Worm (Caenorhabditis elegans) whole organism, early embryonic: ENCODE data around the gene mif-2.

Source experiments
- B0310.2 ChIP-seq: sonication (generic microtip); optimal IDR thresholded peaks from 2 replicates; lab custom pipeline; 2016; ENCODE audit warnings: mild to moderate bottlenecking, missing genetic modification characterization, missing compliant biosample characterization
- F13C5.2 ChIP-seq: sonication (generic microtip); optimal IDR thresholded peaks from 2 replicates; lab custom pipeline; 2017; ENCODE audit warnings: mild to moderate bottlenecking, missing genetic modification characterization, inconsistent platforms, missing compliant biosample characterization
- aly-1 ChIP-seq: sonication (generic microtip); optimal IDR thresholded peaks from 2 replicates; lab custom pipeline; 2016; ENCODE audit warnings: missing genetic modification characterization, missing compliant biosample characterization
- ama-1 ChIP-seq: fragments of 150-350 bp; optimal IDR thresholded peaks from 2 replicates; lab custom pipeline; 2014
- ceh-13 ChIP-seq: fragments of 200-800 bp; sonication (Bioruptor generic); optimal IDR thresholded peaks from 2 replicates; lab custom pipeline; 2018; ENCODE audit warnings: mild to moderate bottlenecking, missing genetic modification characterization, missing compliant biosample characterization
- ceh-36 ChIP-seq: sonication (generic microtip); optimal IDR thresholded peaks from 2 replicates; lab custom pipeline; 2016; ENCODE audit warnings: missing genetic modification characterization, inconsistent platforms, missing compliant biosample characterization
- ets-7 ChIP-seq: sonication (generic microtip); optimal IDR thresholded peaks from 2 replicates; lab custom pipeline; 2016; ENCODE audit warnings: missing genotype, missing genetic modification characterization, missing compliant biosample characterization
- flt-1 ChIP-seq: fragments of 200-800 bp; sonication (Bioruptor generic); IDR thresholded peaks from 2 replicates; pipeline ENCODE4 v1.3.6; 2022; ENCODE audit warnings: missing genetic modification characterization, missing compliant biosample characterization
- hmbx-1 ChIP-seq: sonication (generic microtip); optimal IDR thresholded peaks from 2 replicates; lab custom pipeline; 2016; ENCODE audit warnings: mild to moderate bottlenecking, missing genetic modification characterization, missing compliant biosample characterization
- hmg-4 ChIP-seq: fragments of 200-800 bp; sonication (Bioruptor generic); optimal IDR thresholded peaks from 2 replicates; lab custom pipeline; 2018; ENCODE audit warnings: mild to moderate bottlenecking, missing genetic modification characterization, missing compliant biosample characterization
- hnd-1 ChIP-seq: sonication (generic microtip); optimal IDR thresholded peaks from 2 replicates; lab custom pipeline; 2016; ENCODE audit warnings: missing genetic modification characterization, missing compliant biosample characterization
- pes-1 ChIP-seq: fragments of 200-800 bp; sonication (Bioruptor generic); IDR thresholded peaks from 2 replicates; pipeline ENCODE4 v1.3.6; 2022; ENCODE audit warnings: missing genetic modification reagents, missing genetic modification characterization, missing compliant biosample characterization
- scrt-1 ChIP-seq: fragments of 200-800 bp; sonication (Bioruptor generic); IDR thresholded peaks from 2 replicates; pipeline ENCODE4 v1.3.6; 2022; ENCODE audit warnings: missing genetic modification characterization, missing compliant biosample characterization
- sea-1 ChIP-seq: fragments of 200-800 bp; sonication (Bioruptor generic); conservative IDR thresholded peaks from 2 replicates; pipeline ENCODE4 v1.3.6; 2022; ENCODE audit warnings: missing genetic modification characterization, missing compliant biosample characterization
- tbx-11 ChIP-seq: fragments of 200-800 bp; sonication (Bioruptor generic); IDR thresholded peaks from 2 replicates; pipeline ENCODE4 v1.3.6; 2022; ENCODE audit warnings: missing genetic modification characterization, missing compliant biosample characterization
- tbx-37 ChIP-seq: fragments of 200-800 bp; sonication (Bioruptor generic); conservative IDR thresholded peaks from 2 replicates; pipeline ENCODE4 v1.3.6; 2022; ENCODE audit warnings: missing genetic modification reagents, missing genetic modification characterization, missing compliant biosample characterization
- tra-4 ChIP-seq: sonication (generic microtip); optimal IDR thresholded peaks from 2 replicates; lab custom pipeline; 2017; ENCODE audit warnings: missing genetic modification characterization, missing compliant biosample characterization

mif-2 gene

ce11 chrV:11975233-11975632, 3.0 kb downstream of the mif-2 start, which contains the start of gene cpr-1:
Gene cpr-1, plus strand, starts transcription at chrV:11975551.
- TF ChIP-seq sea-1 (GFP tag; lab: Robert Waterston, UW) (no peak), aly-1 (tag; lab: Kevin White, UChicago) (no peak), B0310.2 (tag; lab: Kevin White, UChicago) (no peak), ceh-13 (no peak), ceh-36 (tag; lab: Kevin White, UChicago) (no peak), F13C5.2 (tag; lab: Kevin White, UChicago) (no peak), tbx-37 (no peak), pes-1 (GFP tag; lab: Robert Waterston, UW) (no peak), hmbx-1 (tag; lab: Kevin White, UChicago) (no peak), tbx-11 (no peak), flt-1 (GFP tag; lab: Robert Waterston, UW) (no peak), scrt-1 (GFP tag; lab: Robert Waterston, UW) (no peak), hnd-1 (tag; lab: Kevin White, UChicago) (no peak), hmg-4 (GFP tag; lab: Kevin White, UChicago) (no peak), tra-4 (tag; lab: Kevin White, UChicago) (no peak), ets-7 (tag; lab: Kevin White, UChicago) (no peak), ama-1 (no peak)

- TF ChIP-seq tbx-11 (no peak), tbx-37 (no peak), sea-1 (GFP tag; lab: Robert Waterston, UW) (no peak), hmbx-1 (tag; lab: Kevin White, UChicago) (no peak), flt-1 (GFP tag; lab: Robert Waterston, UW) (no peak), hmg-4 (GFP tag; lab: Kevin White, UChicago) (no peak), tra-4 (tag; lab: Kevin White, UChicago) (no peak), ceh-13 (no peak), ceh-36 (tag; lab: Kevin White, UChicago) (no peak), scrt-1 (GFP tag; lab: Robert Waterston, UW) (no peak), hnd-1 (tag; lab: Kevin White, UChicago) (no peak), ama-1 (no peak), ets-7 (tag; lab: Kevin White, UChicago) (no peak), F13C5.2 (tag; lab: Kevin White, UChicago) (no peak)
Observed at ce11 chrV:11964723-11965122, 13.5 kb downstream of the mif-2 start, which contains the start of gene F58H1.7. Gene F58H1.7, minus strand, starts transcription at chrV:11964823.

ce11 chrV:11960831-11961190, 17.4 kb downstream of the mif-2 start:
- TF ChIP-seq tra-4 (tag; lab: Kevin White, UChicago) (no peak), B0310.2 (tag; lab: Kevin White, UChicago) (peak; percentile 18), hmbx-1 (tag; lab: Kevin White, UChicago) (no peak), pes-1 (GFP tag; lab: Robert Waterston, UW) (0 out of 2 replicates have a peak, but pooled peaks have one; percentile 31), scrt-1 (GFP tag; lab: Robert Waterston, UW) (no peak), flt-1 (GFP tag; lab: Robert Waterston, UW) (no peak), ceh-13 (no peak), ceh-36 (tag; lab: Kevin White, UChicago) (no peak), tbx-37 (no peak), ets-7 (tag; lab: Kevin White, UChicago) (no peak), hmg-4 (GFP tag; lab: Kevin White, UChicago) (no peak), tbx-11 (no peak), F13C5.2 (tag; lab: Kevin White, UChicago) (no peak), aly-1 (tag; lab: Kevin White, UChicago) (no peak), sea-1 (GFP tag; lab: Robert Waterston, UW) (no peak), hnd-1 (tag; lab: Kevin White, UChicago) (no peak)

- TF ChIP-seq pes-1 (GFP tag; lab: Robert Waterston, UW) = no peak
- no peak for TF ChIP-seq ceh-13
- TF ChIP-seq tra-4 (tag; lab: Kevin White, UChicago) = no peak
- TF ChIP-seq aly-1 (tag; lab: Kevin White, UChicago) = no peak
- TF ChIP-seq flt-1 (GFP tag; lab: Robert Waterston, UW) = no peak
- TF ChIP-seq F13C5.2 (tag; lab: Kevin White, UChicago) = no peak
- TF ChIP-seq scrt-1 (GFP tag; lab: Robert Waterston, UW) = no peak
- TF ChIP-seq ceh-36 (tag; lab: Kevin White, UChicago) = no peak
- no peak for TF ChIP-seq tbx-11
- TF ChIP-seq sea-1 (GFP tag; lab: Robert Waterston, UW) = no peak
- TF ChIP-seq B0310.2 (tag; lab: Kevin White, UChicago) = no peak
- TF ChIP-seq hmbx-1 (tag; lab: Kevin White, UChicago) = no peak
- TF ChIP-seq hmg-4 (GFP tag; lab: Kevin White, UChicago) = no peak
- TF ChIP-seq tbx-37 = no peak
- no peak for TF ChIP-seq hnd-1 (tag; lab: Kevin White, UChicago)
- TF ChIP-seq ets-7 (tag; lab: Kevin White, UChicago) = no peak
- TF ChIP-seq ama-1 = no peak
Observed at ce11 chrV:11960084-11960830, 18.0 kb downstream of the mif-2 start.

- TF ChIP-seq ceh-36 (tag; lab: Kevin White, UChicago) = no peak
- no peak for TF ChIP-seq hmg-4 (GFP tag; lab: Kevin White, UChicago)
- no peak for TF ChIP-seq tbx-11
- TF ChIP-seq ama-1 = peak; percentile 44
- no peak for TF ChIP-seq ceh-13
- no peak for TF ChIP-seq aly-1 (tag; lab: Kevin White, UChicago)
Observed at ce11 chrV:11958343-11959291, 19.6 kb downstream of the mif-2 start, which contains the start of gene F58H1.5. Gene F58H1.5, plus strand, starts transcription at chrV:11958393.

- no peak for TF ChIP-seq ceh-13
- TF ChIP-seq aly-1 (tag; lab: Kevin White, UChicago) = no peak
- TF ChIP-seq flt-1 (GFP tag; lab: Robert Waterston, UW) = no peak
- no peak for TF ChIP-seq tbx-37
- TF ChIP-seq ama-1 = no peak
- TF ChIP-seq sea-1 (GFP tag; lab: Robert Waterston, UW) = no peak
- TF ChIP-seq hnd-1 (tag; lab: Kevin White, UChicago) = no peak
- no peak for TF ChIP-seq B0310.2 (tag; lab: Kevin White, UChicago)
- no peak for TF ChIP-seq F13C5.2 (tag; lab: Kevin White, UChicago)
- TF ChIP-seq tbx-11 = no peak
- TF ChIP-seq tra-4 (tag; lab: Kevin White, UChicago) = no peak
- TF ChIP-seq ets-7 (tag; lab: Kevin White, UChicago) = no peak
- no peak for TF ChIP-seq scrt-1 (GFP tag; lab: Robert Waterston, UW)
- no peak for TF ChIP-seq hmbx-1 (tag; lab: Kevin White, UChicago)
- TF ChIP-seq ceh-36 (tag; lab: Kevin White, UChicago) = no peak
- TF ChIP-seq hmg-4 (GFP tag; lab: Kevin White, UChicago) = no peak
- no peak for TF ChIP-seq pes-1 (GFP tag; lab: Robert Waterston, UW)
Observed at ce11 chrV:11955617-11956016, 22.6 kb downstream of the mif-2 start.
